Worm (Caenorhabditis elegans) whole organism, L4/young adult: ENCODE results near the gene C05A9.2.

Source experiments
- W03F9.2 ChIP-seq: fragments of 150-350 bp; optimal IDR thresholded peaks from 2 replicates; lab custom pipeline; 2014; ENCODE audit warnings: missing biosample characterization, missing genetic modification characterization
- him-1 ChIP-seq: sonication (generic microtip); optimal IDR thresholded peaks from 2 replicates; lab custom pipeline; 2016; ENCODE audit warnings: missing genotype, missing genetic modification reagents, missing genetic modification characterization, missing compliant biosample characterization

DNA sequence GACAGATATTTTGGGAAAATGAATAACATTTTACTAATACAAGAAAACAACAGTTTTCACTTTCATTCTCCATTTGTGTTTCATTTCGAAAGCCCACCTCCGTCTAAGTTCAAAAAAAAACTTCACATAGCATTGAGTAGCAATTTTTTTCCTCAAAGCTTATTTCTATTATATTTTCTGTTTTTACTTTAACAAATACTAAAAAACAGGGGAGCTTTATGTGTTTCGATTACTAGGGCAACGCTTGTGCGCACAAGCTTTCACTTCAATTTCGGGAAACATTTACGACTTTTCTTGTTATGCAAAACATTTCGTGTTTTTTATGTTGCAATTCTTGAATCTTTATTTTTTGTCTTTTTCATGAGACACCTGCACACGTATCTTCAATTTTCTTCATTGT lies 41.4 kb upstream of the C05A9.2 start, which contains the start of gene T21E8.5:
- TF ChIP-seq him-1 (tag; lab: Kevin White, UChicago) (no peak), W03F9.2 (tag; lab: Kevin White, UChicago) (no peak)
